Worm (Caenorhabditis elegans): Measurements from ENCODE around the gene W04G3.10.

The W04G3.10 gene

ce11 chrX:11088952-11089351 is 10.9 kb upstream of the W04G3.10 start, which contains the start of gene W04G3.11:
Gene W04G3.11 (plus strand): TSS chrX:11089195.
- TF ChIP-seq pqm-1 (tag; optimal IDR thresholded peaks at IDR 0.05) (peak; percentile 40), elt-2 (tag; optimal IDR thresholded peaks at IDR 0.05) (peak; percentile 50), elt-1 (tag; optimal IDR thresholded peaks at IDR 0.05) (no peak)

DNA sequence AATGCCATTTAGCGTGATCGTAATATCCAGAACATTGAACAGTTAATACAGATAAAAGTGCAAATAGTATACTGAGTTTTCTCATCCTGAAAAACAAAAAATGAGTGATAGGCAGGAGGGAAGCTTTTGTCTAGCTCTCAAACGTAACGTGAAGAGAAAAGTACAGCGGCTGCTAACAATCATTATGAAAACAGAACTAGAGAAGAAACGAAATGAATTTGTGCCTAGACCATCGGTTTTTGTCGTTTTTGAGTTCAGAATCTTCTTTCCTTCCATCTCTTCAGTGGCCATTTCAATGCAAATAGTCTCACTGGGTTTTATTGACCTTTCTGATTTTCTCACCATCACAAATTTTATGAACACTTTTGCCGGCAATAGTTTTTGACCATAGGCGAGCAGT is 7.1 kb upstream of the W04G3.10 start, which contains the start of gene W04G3.7:
Gene W04G3.7 (minus strand): TSS at position 101 of the 400 bp plus-strand sequence.
- TF ChIP-seq sea-2 (GFP tag; optimal IDR thresholded peaks at IDR 0.05) (no peak), fos-1 (tag; optimal IDR thresholded peaks at IDR 0.05) (no peak), daf-12 (tag; optimal IDR thresholded peaks at IDR 0.05) (no peak), zag-1 (tag; optimal IDR thresholded peaks at IDR 0.05) (no peak), tbx-2 (tag; optimal IDR thresholded peaks at IDR 0.05) (no peak), unc-62 (GFP tag; optimal IDR thresholded peaks at IDR 0.05) (no peak), pqm-1 (tag; optimal IDR thresholded peaks at IDR 0.05) (no peak), ZK546.5 (tag; optimal IDR thresholded peaks at IDR 0.05) (no peak), mml-1 (tag; optimal IDR thresholded peaks at IDR 0.05) (no peak), aly-2 (tag; optimal IDR thresholded peaks at IDR 0.05) (no peak), nfya-1 (tag; optimal IDR thresholded peaks at IDR 0.05; ENCODE audit: insufficient read depth) (no peak), mdl-1 (tag; optimal IDR thresholded peaks at IDR 0.05) (no peak), elt-1 (tag; optimal IDR thresholded peaks at IDR 0.05) (no peak), nhr-28 (tag; optimal IDR thresholded peaks at IDR 0.05) (no peak), nhr-77 (tag; optimal IDR thresholded peaks at IDR 0.05) (no peak)

DNA sequence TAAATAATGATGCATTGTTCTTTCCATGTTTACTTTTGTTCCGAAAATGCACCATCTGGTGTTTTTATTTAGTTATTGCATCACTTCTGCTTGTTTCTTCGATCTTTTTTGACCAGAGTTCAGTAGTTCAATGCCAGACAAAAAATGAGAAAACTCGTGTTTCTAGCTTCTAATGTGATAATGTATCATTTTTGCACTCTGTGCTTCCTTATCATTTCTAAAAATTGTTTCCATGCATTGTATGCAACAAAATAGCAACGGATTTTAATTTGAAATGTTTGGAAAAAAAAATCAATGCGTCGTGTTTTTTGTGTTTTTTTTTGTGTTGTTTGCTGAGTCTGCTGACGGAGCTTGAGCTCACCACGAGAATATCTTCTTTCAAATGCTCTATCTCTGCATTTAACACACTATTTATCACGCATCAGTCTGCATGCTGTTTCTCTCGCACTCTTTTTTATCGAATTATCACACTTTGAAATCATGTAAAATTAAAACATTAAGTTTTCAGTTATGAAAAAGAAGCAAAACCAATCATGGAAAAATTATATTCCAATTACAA is 2.2 kb upstream of the W04G3.10 start, which contains the start of gene sulp-7:
Gene sulp-7 (plus strand): TSS at position 509 of the 559 bp plus-strand sequence.
- TF ChIP-seq daf-12 (tag; optimal IDR thresholded peaks at IDR 0.05) (no peak), nhr-67 (tag; optimal IDR thresholded peaks at IDR 0.05) (no peak), ZK546.5 (tag; optimal IDR thresholded peaks at IDR 0.05) (no peak), nhr-77 (tag; optimal IDR thresholded peaks at IDR 0.05) (no peak), nfya-1 (tag; optimal IDR thresholded peaks at IDR 0.05; ENCODE audit: insufficient read depth) (peak; percentile 19), elt-2 (tag; optimal IDR thresholded peaks at IDR 0.05) (peak; percentile 57), egl-5 (tag; optimal IDR thresholded peaks at IDR 0.05) (no peak), nhr-25 (tag; optimal IDR thresholded peaks at IDR 0.05) (no peak), hmg-11 (tag; optimal IDR thresholded peaks at IDR 0.05) (no peak), pha-4 (tag; optimal IDR thresholded peaks at IDR 0.05) (peak; percentile 23), mml-1 (tag; optimal IDR thresholded peaks at IDR 0.05) (no peak), nhr-237 (tag; optimal IDR thresholded peaks at IDR 0.05) (no peak), sea-2 (GFP tag; optimal IDR thresholded peaks at IDR 0.05) (no peak), pqm-1 (tag; optimal IDR thresholded peaks at IDR 0.05) (peak; percentile 42), tbx-2 (tag; optimal IDR thresholded peaks at IDR 0.05) (no peak), ceh-82 (tag; optimal IDR thresholded peaks at IDR 0.05) (no peak), egl-27 (tag; optimal IDR thresholded peaks at IDR 0.05) (no peak), R02D3.7 (tag; optimal IDR thresholded peaks at IDR 0.05) (no peak)

DNA sequence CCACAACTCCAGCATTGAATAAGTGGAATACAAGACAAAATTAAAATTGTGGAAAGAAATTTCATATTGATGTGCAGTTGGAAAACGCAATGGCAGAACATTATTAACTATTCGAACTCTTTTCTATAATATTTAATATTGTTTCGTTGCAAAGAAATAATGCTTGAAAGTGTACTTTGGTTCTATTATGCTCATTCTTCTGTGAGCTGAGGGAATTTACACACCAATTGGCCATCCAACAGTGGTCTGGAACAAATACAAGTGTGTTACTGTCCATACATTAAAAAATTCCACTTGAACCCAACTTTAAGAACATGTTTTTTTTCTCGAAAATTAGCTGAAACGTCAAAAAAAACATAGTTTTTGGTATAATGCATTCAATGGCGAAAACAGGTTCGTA is 1.6 kb upstream of the W04G3.10 start, which contains the start of gene W04G3.13:
Gene W04G3.13 (minus strand): TSS at position 101 of the 400 bp plus-strand sequence.
- TF ChIP-seq nhr-23 (tag; optimal IDR thresholded peaks at IDR 0.05) (no peak), egl-27 (tag; optimal IDR thresholded peaks at IDR 0.05) (no peak), ztf-11 (tag; optimal IDR thresholded peaks at IDR 0.05) (no peak), nhr-77 (tag; optimal IDR thresholded peaks at IDR 0.05) (no peak), tbx-2 (tag; optimal IDR thresholded peaks at IDR 0.05) (no peak), jun-1 (tag; optimal IDR thresholded peaks at IDR 0.05) (no peak), nhr-237 (tag; optimal IDR thresholded peaks at IDR 0.05) (no peak), R02D3.7 (tag; optimal IDR thresholded peaks at IDR 0.05) (no peak), nfya-1 (tag; optimal IDR thresholded peaks at IDR 0.05; ENCODE audit: insufficient read depth) (no peak)

- TF ChIP-seq jun-1 (tag; optimal IDR thresholded peaks at IDR 0.05) (no peak), lsy-12 (tag; optimal IDR thresholded peaks at IDR 0.05) (no peak), nfya-1 (tag; optimal IDR thresholded peaks at IDR 0.05; ENCODE audit: insufficient read depth) (no peak), snpc-4 (tag; optimal IDR thresholded peaks at IDR 0.05) (no peak), fkh-10 (GFP tag; optimal IDR thresholded peaks at IDR 0.05) (no peak), fos-1 (tag; optimal IDR thresholded peaks at IDR 0.05) (no peak), pha-4 (tag; optimal IDR thresholded peaks at IDR 0.05) (no peak), ceh-28 (tag; optimal IDR thresholded peaks at IDR 0.05) (no peak), sea-2 (GFP tag; optimal IDR thresholded peaks at IDR 0.05) (no peak), lin-15B (tag; optimal IDR thresholded peaks at IDR 0.05) (no peak), nhr-77 (tag; optimal IDR thresholded peaks at IDR 0.05) (no peak), zag-1 (tag; optimal IDR thresholded peaks at IDR 0.05) (no peak), nhr-23 (tag; optimal IDR thresholded peaks at IDR 0.05) (no peak), hmg-11 (tag; optimal IDR thresholded peaks at IDR 0.05) (no peak), elt-1 (tag; optimal IDR thresholded peaks at IDR 0.05) (no peak), eor-1 (tag; optimal IDR thresholded peaks at IDR 0.05) (no peak), egl-5 (tag; optimal IDR thresholded peaks at IDR 0.05) (no peak)
These were observed 1.6 kb downstream of the W04G3.10 start, which contains the start of gene W04G3.12 for ce11 chrX:11076491-11076890. Gene W04G3.12 (minus strand): TSS chrX:11076801.

Measured in whole organism, L3 larva.